Worm (Caenorhabditis elegans) whole organism, L4 larva: ENCODE results near the gene nprt-1.

ENCODE experiments used
- Y48G9A.11 ChIP-seq: fragments of 200-800 bp; sonication (Bioruptor generic); IDR thresholded peaks from 2 replicates; pipeline ENCODE4 v1.3.6; 2022; ENCODE audit warnings: missing genetic modification reagents, missing genetic modification characterization, missing compliant biosample characterization
- ZK337.2 ChIP-seq: fragments of 200-800 bp; sonication (Bioruptor generic); IDR thresholded peaks from 2 replicates; pipeline ENCODE4 v1.3.6; 2022; ENCODE audit warnings: missing genetic modification reagents, missing genetic modification characterization, missing compliant biosample characterization
- aly-2 ChIP-seq: sonication (generic microtip); optimal IDR thresholded peaks from 2 replicates; lab custom pipeline; 2018; ENCODE audit warnings: missing biosample characterization, missing genetic modification characterization
- ceh-32 ChIP-seq: sonication (generic microtip); optimal IDR thresholded peaks from 2 replicates; lab custom pipeline; 2016; ENCODE audit warnings: mild to moderate bottlenecking, missing genetic modification characterization, missing compliant biosample characterization; ENCODE audit not compliant: poor library complexity
- ceh-62 ChIP-seq: sonication (generic microtip); optimal IDR thresholded peaks from 2 replicates; lab custom pipeline; 2017; ENCODE audit warnings: missing biosample characterization, missing genetic modification characterization
- daf-16 ChIP-seq, 3 experiments: sonication (generic microtip); optimal IDR thresholded peaks; 2 replicates each; lab custom pipeline; 2016 to 2017; ENCODE audit warnings: missing genetic modification characterization in 3 of 3, missing genetic modification reagents in 3 of 3, mild to moderate bottlenecking in 2 of 3, missing compliant biosample characterization in 2 of 3, missing biosample characterization in 1 of 3, moderate library complexity in 1 of 3
- dmd-6 ChIP-seq: fragments of 200-800 bp; sonication (Bioruptor generic); IDR thresholded peaks from 2 replicates; pipeline ENCODE4 v1.3.6; 2022; ENCODE audit warnings: missing genetic modification reagents, missing genetic modification characterization, missing compliant biosample characterization
- duxl-1 ChIP-seq: sonication (generic microtip); optimal IDR thresholded peaks from 2 replicates; lab custom pipeline; 2016; ENCODE audit warnings: mild to moderate bottlenecking, missing genetic modification characterization, moderate library complexity, missing compliant biosample characterization; ENCODE audit not compliant: poor library complexity
- dve-1 ChIP-seq: sonication (generic microtip); optimal IDR thresholded peaks from 2 replicates; lab custom pipeline; 2017; ENCODE audit warnings: antibody characterized with exemption, mild to moderate bottlenecking, missing genetic modification characterization, missing compliant biosample characterization; ENCODE audit not compliant: insufficient read depth
- fkh-10 ChIP-seq: fragments of 150-350 bp; optimal IDR thresholded peaks from 2 replicates; lab custom pipeline; 2014; ENCODE audit warnings: missing biosample characterization, missing genetic modification reagents, missing genetic modification characterization
- hlh-11 ChIP-seq: fragments of 200-800 bp; sonication (Bioruptor generic); optimal IDR thresholded peaks from 2 replicates; lab custom pipeline; 2018; ENCODE audit warnings: mild to moderate bottlenecking, missing genetic modification characterization, missing compliant biosample characterization
- lin-38 ChIP-seq: fragments of 200-800 bp; sonication (Bioruptor generic); IDR thresholded peaks from 2 replicates; pipeline ENCODE4 v1.3.6; 2022; ENCODE audit warnings: missing genetic modification reagents, missing genetic modification characterization, missing compliant biosample characterization
- lir-3 ChIP-seq: sonication (generic microtip); optimal IDR thresholded peaks from 2 replicates; lab custom pipeline; 2016; ENCODE audit warnings: mild to moderate bottlenecking, missing genetic modification characterization, missing compliant biosample characterization
- mep-1 ChIP-seq: fragments of 150-350 bp; sonication (generic microtip); optimal IDR thresholded peaks from 3 replicates; lab custom pipeline; 2014; ENCODE audit warnings: missing biosample characterization, missing genetic modification characterization
- mes-2 ChIP-seq: sonication (generic microtip); optimal IDR thresholded peaks from 2 replicates; lab custom pipeline; 2016; ENCODE audit warnings: missing genotype, mild to moderate bottlenecking, missing genetic modification characterization, missing compliant biosample characterization; ENCODE audit not compliant: poor library complexity, severe bottlenecking
- mxl-3 ChIP-seq: fragments of 200-800 bp; sonication (Bioruptor generic); optimal IDR thresholded peaks from 2 replicates; lab custom pipeline; 2018; ENCODE audit warnings: mild to moderate bottlenecking, missing genetic modification characterization, missing compliant biosample characterization
- nhr-10 ChIP-seq: fragments of 150-350 bp; optimal IDR thresholded peaks from 2 replicates; lab custom pipeline; 2014; ENCODE audit warnings: missing biosample characterization, missing genetic modification characterization
- nhr-28 ChIP-seq: fragments of 150-350 bp; optimal IDR thresholded peaks from 2 replicates; lab custom pipeline; 2014; ENCODE audit warnings: missing biosample characterization, missing genetic modification characterization
- nhr-77 ChIP-seq: fragments of 150-350 bp; optimal IDR thresholded peaks from 2 replicates; lab custom pipeline; 2014; ENCODE audit warnings: missing biosample characterization, missing genetic modification characterization
- php-3 ChIP-seq: fragments of 200-800 bp; sonication (Bioruptor generic); IDR thresholded peaks from 2 replicates; pipeline ENCODE4 v1.3.6; 2022; ENCODE audit warnings: missing genetic modification reagents, missing genetic modification characterization, missing compliant biosample characterization
- pqm-1 ChIP-seq: sonication (generic microtip); optimal IDR thresholded peaks from 2 replicates; lab custom pipeline; 2017; ENCODE audit warnings: missing biosample characterization, missing genetic modification characterization
- rbr-2 ChIP-seq: sonication (generic microtip); optimal IDR thresholded peaks from 2 replicates; lab custom pipeline; 2016; ENCODE audit warnings: missing genotype, missing genetic modification characterization, missing compliant biosample characterization
- skn-1 ChIP-seq: fragments of 150-350 bp; optimal IDR thresholded peaks from 2 replicates; lab custom pipeline; 2014; ENCODE audit warnings: missing biosample characterization, missing genetic modification characterization
- snpc-1.2 ChIP-seq: fragments of 200-800 bp; sonication (Bioruptor generic); IDR thresholded peaks from 2 replicates; pipeline ENCODE4 v1.3.6; 2022; ENCODE audit warnings: missing genetic modification reagents, missing genetic modification characterization, missing compliant biosample characterization
- unc-130 ChIP-seq: sonication (generic microtip); optimal IDR thresholded peaks from 2 replicates; lab custom pipeline; 2016; ENCODE audit warnings: missing genetic modification reagents, missing genetic modification characterization, missing compliant biosample characterization
- unc-62 ChIP-seq, 3 experiments: fragments of 150-350 bp in 1 of 3; sonication (generic microtip); optimal IDR thresholded peaks in 2 of 3; peaks in 1 of 3; 1 replicate in 1 of 3; 2 replicates in 2 of 3; lab custom pipeline; 2014 to 2017; ENCODE audit warnings: missing biosample characterization in 3 of 3, missing genetic modification characterization in 3 of 3, missing genetic modification reagents in 3 of 3, missing genotype in 1 of 3
- zfp-3 ChIP-seq: fragments of 200-800 bp; sonication (Bioruptor generic); conservative IDR thresholded peaks from 2 replicates; pipeline ENCODE4 v1.3.6; 2022; ENCODE audit warnings: missing genetic modification reagents, missing genetic modification characterization, missing compliant biosample characterization
- zip-2 ChIP-seq: fragments of 150-350 bp; optimal IDR thresholded peaks from 2 replicates; lab custom pipeline; 2014; ENCODE audit warnings: missing biosample characterization, missing genetic modification characterization

nprt-1 gene

ce11 chrIV:2843882-2844281, 46.4 kb downstream of the nprt-1 start, which contains the start of gene Y54G2A.15:
Y54G2A.15 (minus strand) TSS chrIV:2843982.
- TF ChIP-seq nhr-10 (tag; lab: Kevin White, UChicago) (no peak), skn-1 (tag; lab: Kevin White, UChicago) (no peak), duxl-1 (tag; lab: Kevin White, UChicago) (no peak), aly-2 (tag; lab: Kevin White, UChicago) (no peak), zip-2 (tag; lab: Kevin White, UChicago) (no peak), rbr-2 (tag; lab: Kevin White, UChicago) (no peak), snpc-1.2 (GFP tag; lab: Robert Waterston, UW) (no peak), lir-3 (tag; lab: Kevin White, UChicago) (no peak)

ce11 chrIV:2842162-2842561, 48.1 kb downstream of the nprt-1 start, which contains the start of gene clec-84:
clec-84 (plus strand) TSS chrIV:2842462.
- TF ChIP-seq mxl-3 (GFP tag; lab: Kevin White, UChicago): no peak
- TF ChIP-seq mes-2 (tag; lab: Kevin White, UChicago): no peak
- no peak for TF ChIP-seq php-3
- no peak for TF ChIP-seq unc-62 (GFP tag; optimal IDR thresholded peaks at IDR 0.05 in 1 of 2; lab: Kevin White, UChicago)
- TF ChIP-seq unc-62 (tag; optimal IDR thresholded peaks at IDR 0.05; lab: Kevin White, UChicago): no peak
- no peak for TF ChIP-seq mep-1 (tag; lab: Kevin White, UChicago)

- TF ChIP-seq pqm-1 (tag; lab: Kevin White, UChicago) (peak; percentile 58), mep-1 (tag; lab: Kevin White, UChicago) (no peak), fkh-10 (no peak), ceh-62 (tag; lab: Kevin White, UChicago) (no peak), dmd-6 (GFP tag; lab: Robert Waterston, UW) (peak; percentile 55), hlh-11 (tag; lab: Kevin White, UChicago) (peak; percentile 11), Y48G9A.11 (GFP tag; lab: Robert Waterston, UW) (no peak), daf-16 (GFP tag; optimal IDR thresholded peaks at IDR 0.05; lab: Kevin White, UChicago) (no peak), daf-16 (tag; optimal IDR thresholded peaks at IDR 0.05; lab: Kevin White, UChicago) (peak; percentile 45), php-3 (peak; percentile 37; the same call in 1 of the 2 replicates), ZK337.2 (GFP tag; lab: Robert Waterston, UW) (no peak), nhr-77 (tag; lab: Kevin White, UChicago) (peak; percentile 19), nhr-28 (peak; percentile 82), ceh-32 (no peak), dve-1 (tag; lab: Kevin White, UChicago) (peak; percentile 29)
Observed at ce11 chrIV:2841260-2841659, 49.0 kb downstream of the nprt-1 start, which contains the start of gene clec-83. clec-83 (minus strand) TSS chrIV:2841472.

- TF ChIP-seq daf-16 (GFP tag; optimal IDR thresholded peaks at IDR 0.05; lab: Kevin White, UChicago): no peak
- peak; percentile 27 for TF ChIP-seq daf-16 (tag; optimal IDR thresholded peaks at IDR 0.05; lab: Kevin White, UChicago)
- TF ChIP-seq nhr-28: peak; percentile 65
- TF ChIP-seq unc-130 (GFP tag; lab: Kevin White, UChicago): no peak
Observed at ce11 chrIV:2838308-2838707, 51.9 kb downstream of the nprt-1 start, which contains the start of gene Y54G2A.7. Y54G2A.7 (plus strand) TSS chrIV:2838608.

ce11 chrIV:2835364-2835763, 54.9 kb downstream of the nprt-1 start, which contains the start of gene clec-82:
clec-82 (plus strand) TSS chrIV:2835664.
- no peak for TF ChIP-seq daf-16 (GFP tag; optimal IDR thresholded peaks at IDR 0.05; lab: Kevin White, UChicago)
- TF ChIP-seq daf-16 (tag; optimal IDR thresholded peaks at IDR 0.05; lab: Kevin White, UChicago): peak; percentile 27
- TF ChIP-seq zfp-3: no peak

ce11 chrIV:2834516-2834915, 55.7 kb downstream of the nprt-1 start, which contains the start of gene pudl-2:
pudl-2 (plus strand) TSS chrIV:2834816.
- TF ChIP-seq nhr-77 (tag; lab: Kevin White, UChicago) (no peak), lin-38 (GFP tag; lab: Robert Waterston, UW) (no peak)
